Worm (Caenorhabditis elegans) whole organism, mixed stage, embryonic: ENCODE measurements around the gene F22F4.9.

ENCODE experiments used
- ceh-83 ChIP-seq: fragments of 200-800 bp; sonication (Bioruptor generic); optimal IDR thresholded peaks from 2 replicates; lab custom pipeline; 2018; ENCODE audit warnings: mild to moderate bottlenecking, missing genetic modification characterization, missing compliant biosample characterization
- elt-1 ChIP-seq: sonication (generic microtip); optimal IDR thresholded peaks from 2 replicates; lab custom pipeline; 2017; ENCODE audit warnings: missing genetic modification characterization, mild to moderate bottlenecking, missing compliant biosample characterization, antibody characterized with exemption, moderate library complexity, borderline replicate concordance; ENCODE audit not compliant: insufficient read depth
- lin-13 ChIP-seq: fragments of 150-350 bp; optimal IDR thresholded peaks from 2 replicates; lab custom pipeline; 2014; ENCODE audit warnings: missing biosample characterization, missing genetic modification characterization
- nhr-28 ChIP-seq: fragments of 150-350 bp; optimal IDR thresholded peaks from 2 replicates; lab custom pipeline; 2014; ENCODE audit warnings: missing biosample characterization, missing genetic modification characterization
- nhr-76 ChIP-seq: sonication (generic microtip); optimal IDR thresholded peaks from 2 replicates; lab custom pipeline; 2017; ENCODE audit warnings: missing biosample characterization, missing genetic modification characterization
- unc-62 ChIP-seq: fragments of 150-350 bp; optimal IDR thresholded peaks from 2 replicates; lab custom pipeline; 2014; ENCODE audit warnings: missing biosample characterization, missing genetic modification reagents, missing genetic modification characterization

- TF ChIP-seq elt-1 (no peak), lin-13 (tag; lab: Kevin White, UChicago) (no peak), nhr-28 (tag; lab: Kevin White, UChicago) (no peak), ceh-83 (GFP tag; lab: Kevin White, UChicago) (no peak), unc-62 (GFP tag; lab: Kevin White, UChicago) (no peak), nhr-76 (tag; lab: Kevin White, UChicago) (no peak)
These were observed 21.5 kb upstream of the F22F4.9 start for ce11 chrX:6020782-6021181.
